Worm (Caenorhabditis elegans) whole organism, L4 larva: ENCODE data around the gene nprl-3.

Source experiments
- D1046.2 ChIP-seq: fragments of 200-800 bp; sonication (Bioruptor generic); IDR thresholded peaks from 2 replicates; pipeline ENCODE4 v1.3.6; 2022; ENCODE audit warnings: missing genetic modification characterization, missing compliant biosample characterization
- F10B5.3 ChIP-seq: sonication (generic microtip); optimal IDR thresholded peaks from 2 replicates; lab custom pipeline; 2016; ENCODE audit warnings: mild to moderate bottlenecking, missing genetic modification characterization, missing compliant biosample characterization
- F26F4.8 ChIP-seq: fragments of 200-800 bp; sonication (Bioruptor generic); conservative IDR thresholded peaks from 2 replicates; pipeline ENCODE4 v1.3.6; 2022; ENCODE audit warnings: missing genetic modification characterization, missing compliant biosample characterization
- F37D6.2 ChIP-seq: sonication (generic microtip); optimal IDR thresholded peaks from 2 replicates; lab custom pipeline; 2016; ENCODE audit warnings: mild to moderate bottlenecking, missing genetic modification characterization, missing compliant biosample characterization
- R02D3.7 ChIP-seq: fragments of 150-350 bp; sonication (generic microtip); optimal IDR thresholded peaks from 3 replicates; lab custom pipeline; 2014; ENCODE audit warnings: missing biosample characterization, missing genetic modification characterization
- T26A8.4 ChIP-seq: fragments of 200-800 bp; sonication (Bioruptor generic); IDR thresholded peaks from 2 replicates; pipeline ENCODE4 v1.3.6; 2022; ENCODE audit warnings: missing genetic modification characterization, missing compliant biosample characterization
- Y48G9A.11 ChIP-seq: fragments of 200-800 bp; sonication (Bioruptor generic); IDR thresholded peaks from 2 replicates; pipeline ENCODE4 v1.3.6; 2022; ENCODE audit warnings: missing genetic modification reagents, missing genetic modification characterization, missing compliant biosample characterization
- Y75B8A.6 ChIP-seq: fragments of 200-800 bp; sonication (Bioruptor generic); IDR thresholded peaks from 2 replicates; pipeline ENCODE4 v1.3.6; 2022; ENCODE audit warnings: missing genetic modification reagents, missing genetic modification characterization, missing compliant biosample characterization
- ZK337.2 ChIP-seq: fragments of 200-800 bp; sonication (Bioruptor generic); IDR thresholded peaks from 2 replicates; pipeline ENCODE4 v1.3.6; 2022; ENCODE audit warnings: missing genetic modification reagents, missing genetic modification characterization, missing compliant biosample characterization
- aha-1 ChIP-seq: fragments of 150-350 bp; peaks from one replicate; lab custom pipeline; 2014; ENCODE audit warnings: missing biosample characterization, missing genetic modification characterization
- ama-1 ChIP-seq: fragments of 150-350 bp; optimal IDR thresholded peaks from 2 replicates; lab custom pipeline; 2014; ENCODE audit warnings: inconsistent platforms, mixed read lengths
- arid-1 ChIP-seq: fragments of 200-800 bp; sonication (Bioruptor generic); conservative IDR thresholded peaks from 2 replicates; pipeline ENCODE4 v1.3.6; 2022; ENCODE audit warnings: missing genetic modification reagents, missing genetic modification characterization, missing compliant biosample characterization
- attf-4 ChIP-seq: sonication (generic microtip); optimal IDR thresholded peaks from 3 replicates; lab custom pipeline; 2017; ENCODE audit warnings: missing biosample characterization, missing genetic modification characterization
- ceh-28 ChIP-seq: fragments of 150-350 bp; optimal IDR thresholded peaks from 2 replicates; lab custom pipeline; 2014; ENCODE audit warnings: missing biosample characterization, missing genetic modification reagents, missing genetic modification characterization
- ceh-62 ChIP-seq: sonication (generic microtip); optimal IDR thresholded peaks from 2 replicates; lab custom pipeline; 2017; ENCODE audit warnings: missing biosample characterization, missing genetic modification characterization
- ceh-82 ChIP-seq: sonication (generic microtip); optimal IDR thresholded peaks from 2 replicates; lab custom pipeline; 2017; ENCODE audit warnings: missing biosample characterization, missing genetic modification characterization
- ces-1 ChIP-seq: fragments of 150-350 bp; sonication (generic microtip); optimal IDR thresholded peaks from 4 replicates; lab custom pipeline; 2014; ENCODE audit warnings: missing biosample characterization, missing genetic modification reagents, missing genetic modification characterization
- daf-12 ChIP-seq: fragments of 150-350 bp; optimal IDR thresholded peaks from 2 replicates; lab custom pipeline; 2014; ENCODE audit warnings: missing biosample characterization, missing genetic modification reagents, missing genetic modification characterization
- daf-19 ChIP-seq: fragments of 200-800 bp; sonication (Bioruptor generic); conservative IDR thresholded peaks from 2 replicates; pipeline ENCODE4 v1.3.6; 2022; ENCODE audit warnings: missing genetic modification characterization, missing compliant biosample characterization
- daf-8 ChIP-seq: fragments of 200-800 bp; sonication (Bioruptor generic); IDR thresholded peaks from 2 replicates; pipeline ENCODE4 v1.3.6; 2022; ENCODE audit warnings: missing genetic modification characterization, missing compliant biosample characterization
- dmd-8 ChIP-seq: fragments of 200-800 bp; sonication (Bioruptor generic); IDR thresholded peaks from 2 replicates; pipeline ENCODE4 v1.3.6; 2022; ENCODE audit warnings: missing genetic modification characterization, missing compliant biosample characterization
- dpl-1 ChIP-seq: fragments of 150-350 bp; optimal IDR thresholded peaks from 2 replicates; lab custom pipeline; 2014; ENCODE audit warnings: missing biosample characterization, missing genetic modification reagents, missing genetic modification characterization
- dve-1 ChIP-seq: sonication (generic microtip); optimal IDR thresholded peaks from 2 replicates; lab custom pipeline; 2017; ENCODE audit warnings: antibody characterized with exemption, mild to moderate bottlenecking, missing genetic modification characterization, missing compliant biosample characterization; ENCODE audit not compliant: insufficient read depth
- egl-27 ChIP-seq: sonication (generic microtip); optimal IDR thresholded peaks from 3 replicates; lab custom pipeline; 2017; ENCODE audit warnings: missing biosample characterization, missing genetic modification reagents, missing genetic modification characterization
- egl-43 ChIP-seq: fragments of 200-800 bp; sonication (Bioruptor generic); IDR thresholded peaks from 2 replicates; pipeline ENCODE4 v1.3.6; 2022; ENCODE audit warnings: missing genetic modification reagents, missing genetic modification characterization, missing compliant biosample characterization
- hlh-11 ChIP-seq: fragments of 200-800 bp; sonication (Bioruptor generic); optimal IDR thresholded peaks from 2 replicates; lab custom pipeline; 2018; ENCODE audit warnings: mild to moderate bottlenecking, missing genetic modification characterization, missing compliant biosample characterization
- hmg-1.1 ChIP-seq: fragments of 200-800 bp; sonication (Bioruptor generic); IDR thresholded peaks from 2 replicates; pipeline ENCODE4 v1.3.6; 2022; ENCODE audit warnings: missing genetic modification reagents, missing genetic modification characterization, missing compliant biosample characterization
- jun-1 ChIP-seq: fragments of 150-350 bp; optimal IDR thresholded peaks from 2 replicates; lab custom pipeline; 2014; ENCODE audit warnings: missing biosample characterization, missing genetic modification reagents, missing genetic modification characterization
- lin-13 ChIP-seq: fragments of 150-350 bp; optimal IDR thresholded peaks from 2 replicates; lab custom pipeline; 2014; ENCODE audit warnings: missing biosample characterization, missing genetic modification reagents, missing genetic modification characterization
- lsy-2 ChIP-seq, 2 experiments: fragments of 150-350 bp in 1 of 2; sonication (generic microtip) in 1 of 2; optimal IDR thresholded peaks; 2 replicates each; lab custom pipeline; 2014 to 2017; ENCODE audit warnings: missing biosample characterization in 2 of 2, missing genetic modification characterization in 2 of 2
- mep-1 ChIP-seq: fragments of 150-350 bp; sonication (generic microtip); optimal IDR thresholded peaks from 3 replicates; lab custom pipeline; 2014; ENCODE audit warnings: missing biosample characterization, missing genetic modification characterization
- mxl-3 ChIP-seq: fragments of 200-800 bp; sonication (Bioruptor generic); optimal IDR thresholded peaks from 2 replicates; lab custom pipeline; 2018; ENCODE audit warnings: mild to moderate bottlenecking, missing genetic modification characterization, missing compliant biosample characterization
- nhr-11 ChIP-seq: fragments of 150-350 bp; optimal IDR thresholded peaks from 2 replicates; lab custom pipeline; 2014; ENCODE audit warnings: missing biosample characterization, missing genetic modification characterization
- nhr-25 ChIP-seq: sonication (generic microtip); optimal IDR thresholded peaks from 2 replicates; lab custom pipeline; 2017; ENCODE audit warnings: missing genetic modification characterization, mild to moderate bottlenecking, missing compliant biosample characterization, antibody characterized with exemption, moderate library complexity, borderline replicate concordance; ENCODE audit not compliant: insufficient read depth
- nhr-28 ChIP-seq: fragments of 150-350 bp; optimal IDR thresholded peaks from 2 replicates; lab custom pipeline; 2014; ENCODE audit warnings: missing biosample characterization, missing genetic modification characterization
- nhr-42 ChIP-seq: fragments of 200-800 bp; sonication (Bioruptor generic); IDR thresholded peaks from 2 replicates; pipeline ENCODE4 v1.3.6; 2022; ENCODE audit warnings: missing genetic modification characterization, missing compliant biosample characterization
- nhr-48 ChIP-seq: sonication (generic microtip); optimal IDR thresholded peaks from 2 replicates; lab custom pipeline; 2016; ENCODE audit warnings: mild to moderate bottlenecking, missing genetic modification characterization, missing compliant biosample characterization
- php-3 ChIP-seq: fragments of 200-800 bp; sonication (Bioruptor generic); IDR thresholded peaks from 2 replicates; pipeline ENCODE4 v1.3.6; 2022; ENCODE audit warnings: missing genetic modification reagents, missing genetic modification characterization, missing compliant biosample characterization
- pqm-1 ChIP-seq: sonication (generic microtip); optimal IDR thresholded peaks from 2 replicates; lab custom pipeline; 2017; ENCODE audit warnings: missing biosample characterization, missing genetic modification characterization
- rbr-2 ChIP-seq: sonication (generic microtip); optimal IDR thresholded peaks from 2 replicates; lab custom pipeline; 2016; ENCODE audit warnings: missing genotype, missing genetic modification characterization, missing compliant biosample characterization
- snpc-1.2 ChIP-seq: fragments of 200-800 bp; sonication (Bioruptor generic); IDR thresholded peaks from 2 replicates; pipeline ENCODE4 v1.3.6; 2022; ENCODE audit warnings: missing genetic modification reagents, missing genetic modification characterization, missing compliant biosample characterization
- snpc-4 ChIP-seq: fragments of 150-350 bp; optimal IDR thresholded peaks from 2 replicates; lab custom pipeline; 2014; ENCODE audit warnings: missing biosample characterization, missing genetic modification characterization
- spr-1 ChIP-seq: sonication (generic microtip); optimal IDR thresholded peaks from 2 replicates; lab custom pipeline; 2016; ENCODE audit warnings: mild to moderate bottlenecking, missing genetic modification characterization, missing compliant biosample characterization
- vab-7 ChIP-seq: fragments of 200-800 bp; sonication (Bioruptor generic); IDR thresholded peaks from 2 replicates; pipeline ENCODE4 v1.3.6; 2022; ENCODE audit warnings: missing genetic modification reagents, missing genetic modification characterization, missing compliant biosample characterization
- zfp-3 ChIP-seq: fragments of 200-800 bp; sonication (Bioruptor generic); conservative IDR thresholded peaks from 2 replicates; pipeline ENCODE4 v1.3.6; 2022; ENCODE audit warnings: missing genetic modification reagents, missing genetic modification characterization, missing compliant biosample characterization
- zip-11 ChIP-seq: fragments of 200-800 bp; sonication (Bioruptor generic); IDR thresholded peaks from 2 replicates; pipeline ENCODE4 v1.3.6; 2022; ENCODE audit warnings: missing genetic modification characterization, missing compliant biosample characterization
- zip-2 ChIP-seq: fragments of 150-350 bp; optimal IDR thresholded peaks from 2 replicates; lab custom pipeline; 2014; ENCODE audit warnings: missing biosample characterization, missing genetic modification characterization
- ztf-7 ChIP-seq: fragments of 150-350 bp; optimal IDR thresholded peaks from 2 replicates; lab custom pipeline; 2014; ENCODE audit warnings: missing biosample characterization, missing genetic modification characterization

Gene nprl-3

DNA sequence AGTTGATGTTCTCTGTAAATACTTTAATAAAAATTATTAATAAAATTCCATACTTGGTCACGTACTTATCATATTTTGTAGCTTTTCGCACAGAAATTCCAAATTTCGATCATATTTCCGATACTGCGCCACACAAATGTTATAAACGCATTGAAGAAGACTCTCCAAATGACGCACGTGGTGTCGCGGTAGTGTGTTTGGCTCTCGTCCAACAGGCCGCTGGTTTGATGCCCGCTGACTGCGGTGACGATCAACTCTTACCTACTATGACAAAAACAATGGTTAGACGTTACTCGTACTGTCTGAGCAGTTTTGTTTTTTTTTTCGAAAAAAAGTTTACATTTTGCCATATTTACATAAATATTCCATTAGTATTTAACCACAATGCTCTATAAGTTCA, 44.4 kb upstream of the nprl-3 start (continued):
- TF ChIP-seq daf-19 (GFP tag; lab: Robert Waterston, UW) (peak; percentile 93), ceh-62 (tag; lab: Kevin White, UChicago) (no peak), D1046.2 (GFP tag; lab: Robert Waterston, UW) (peak; percentile 83; the same call in 1 of the 2 replicates), dpl-1 (GFP tag; lab: Kevin White, UChicago) (no peak), egl-43 (no peak; the same call in 1 of the 2 replicates), rbr-2 (tag; lab: Kevin White, UChicago) (peak; percentile 72), ztf-7 (tag; lab: Kevin White, UChicago) (no peak), jun-1 (tag; lab: Kevin White, UChicago) (no peak), php-3 (GFP tag; lab: Robert Waterston, UW) (peak; percentile 84), mep-1 (tag; lab: Kevin White, UChicago) (peak; percentile 84), nhr-11 (no peak), spr-1 (peak; percentile 68), Y48G9A.11 (peak; percentile 80), dve-1 (tag; lab: Kevin White, UChicago) (peak; percentile 73), daf-8 (GFP tag; lab: Robert Waterston, UW) (0 out of 2 replicates have a peak, but pooled peaks have one; percentile 45), F10B5.3 (peak; percentile 56), snpc-4 (tag; lab: Kevin White, UChicago) (no peak), zip-11 (GFP tag; lab: Robert Waterston, UW) (peak; percentile 79), T26A8.4 (GFP tag; lab: Robert Waterston, UW) (peak; percentile 80), R02D3.7 (tag; lab: Kevin White, UChicago) (no peak), F26F4.8 (GFP tag; lab: Robert Waterston, UW) (peak; percentile 98), pqm-1 (tag; lab: Kevin White, UChicago) (peak; percentile 46), vab-7 (GFP tag; lab: Robert Waterston, UW) (peak; percentile 94), zip-2 (peak; percentile 25)

ce11 chrIV:8254193-8254592, 43.1 kb upstream of the nprl-3 start:
- TF ChIP-seq ceh-82 (tag; lab: Kevin White, UChicago) (no peak), mxl-3 (no peak), ama-1 (lab: Kevin White, UChicago) (no peak), egl-27 (tag; lab: Kevin White, UChicago) (no peak), ces-1 (GFP tag; lab: Kevin White, UChicago) (no peak), dve-1 (tag; lab: Kevin White, UChicago) (no peak), aha-1 (tag; lab: Kevin White, UChicago) (peak; percentile 90), nhr-25 (tag; lab: Kevin White, UChicago) (no peak), Y75B8A.6 (no peak), nhr-42 (GFP tag; lab: Robert Waterston, UW) (no peak), spr-1 (no peak), lsy-2 (tag; optimal IDR thresholded peaks at IDR 0.05; lab: Kevin White, UChicago) (no peak), F37D6.2 (no peak), lin-13 (GFP tag; lab: Kevin White, UChicago) (no peak), hmg-1.1 (no peak), attf-4 (tag; lab: Kevin White, UChicago) (no peak), nhr-48 (tag; lab: Kevin White, UChicago) (peak; percentile 66), zip-2 (no peak), vab-7 (GFP tag; lab: Robert Waterston, UW) (no peak), daf-12 (tag; lab: Kevin White, UChicago) (no peak), dmd-8 (GFP tag; lab: Robert Waterston, UW) (no peak), arid-1 (no peak), hlh-11 (tag; lab: Kevin White, UChicago) (peak; percentile 59), ceh-28 (tag; lab: Kevin White, UChicago) (no peak), nhr-28 (peak; percentile 24), ZK337.2 (GFP tag; lab: Robert Waterston, UW) (no peak), snpc-1.2 (no peak), zfp-3 (no peak)
